Worm (Caenorhabditis elegans) whole organism, early embryonic: Measurements from ENCODE around the gene C08B6.11.

Source experiments
- B0310.2 ChIP-seq: sonication (generic microtip); optimal IDR thresholded peaks from 2 replicates; lab custom pipeline; 2016; ENCODE audit warnings: mild to moderate bottlenecking, missing genetic modification characterization, missing compliant biosample characterization
- F13C5.2 ChIP-seq: sonication (generic microtip); optimal IDR thresholded peaks from 2 replicates; lab custom pipeline; 2017; ENCODE audit warnings: mild to moderate bottlenecking, missing genetic modification characterization, inconsistent platforms, missing compliant biosample characterization
- aly-1 ChIP-seq: sonication (generic microtip); optimal IDR thresholded peaks from 2 replicates; lab custom pipeline; 2016; ENCODE audit warnings: missing genetic modification characterization, missing compliant biosample characterization
- ama-1 ChIP-seq: fragments of 150-350 bp; optimal IDR thresholded peaks from 2 replicates; lab custom pipeline; 2014
- ceh-13 ChIP-seq: fragments of 200-800 bp; sonication (Bioruptor generic); optimal IDR thresholded peaks from 2 replicates; lab custom pipeline; 2018; ENCODE audit warnings: mild to moderate bottlenecking, missing genetic modification characterization, missing compliant biosample characterization
- ceh-36 ChIP-seq: sonication (generic microtip); optimal IDR thresholded peaks from 2 replicates; lab custom pipeline; 2016; ENCODE audit warnings: missing genetic modification characterization, inconsistent platforms, missing compliant biosample characterization
- ets-7 ChIP-seq: sonication (generic microtip); optimal IDR thresholded peaks from 2 replicates; lab custom pipeline; 2016; ENCODE audit warnings: missing genotype, missing genetic modification characterization, missing compliant biosample characterization
- flt-1 ChIP-seq: fragments of 200-800 bp; sonication (Bioruptor generic); IDR thresholded peaks from 2 replicates; pipeline ENCODE4 v1.3.6; 2022; ENCODE audit warnings: missing genetic modification characterization, missing compliant biosample characterization
- hmbx-1 ChIP-seq: sonication (generic microtip); optimal IDR thresholded peaks from 2 replicates; lab custom pipeline; 2016; ENCODE audit warnings: mild to moderate bottlenecking, missing genetic modification characterization, missing compliant biosample characterization
- hmg-4 ChIP-seq: fragments of 200-800 bp; sonication (Bioruptor generic); optimal IDR thresholded peaks from 2 replicates; lab custom pipeline; 2018; ENCODE audit warnings: mild to moderate bottlenecking, missing genetic modification characterization, missing compliant biosample characterization
- hnd-1 ChIP-seq: sonication (generic microtip); optimal IDR thresholded peaks from 2 replicates; lab custom pipeline; 2016; ENCODE audit warnings: missing genetic modification characterization, missing compliant biosample characterization
- pes-1 ChIP-seq: fragments of 200-800 bp; sonication (Bioruptor generic); IDR thresholded peaks from 2 replicates; pipeline ENCODE4 v1.3.6; 2022; ENCODE audit warnings: missing genetic modification reagents, missing genetic modification characterization, missing compliant biosample characterization
- scrt-1 ChIP-seq: fragments of 200-800 bp; sonication (Bioruptor generic); IDR thresholded peaks from 2 replicates; pipeline ENCODE4 v1.3.6; 2022; ENCODE audit warnings: missing genetic modification characterization, missing compliant biosample characterization
- sea-1 ChIP-seq: fragments of 200-800 bp; sonication (Bioruptor generic); conservative IDR thresholded peaks from 2 replicates; pipeline ENCODE4 v1.3.6; 2022; ENCODE audit warnings: missing genetic modification characterization, missing compliant biosample characterization
- tbx-11 ChIP-seq: fragments of 200-800 bp; sonication (Bioruptor generic); IDR thresholded peaks from 2 replicates; pipeline ENCODE4 v1.3.6; 2022; ENCODE audit warnings: missing genetic modification characterization, missing compliant biosample characterization
- tbx-37 ChIP-seq: fragments of 200-800 bp; sonication (Bioruptor generic); conservative IDR thresholded peaks from 2 replicates; pipeline ENCODE4 v1.3.6; 2022; ENCODE audit warnings: missing genetic modification reagents, missing genetic modification characterization, missing compliant biosample characterization
- tra-4 ChIP-seq: sonication (generic microtip); optimal IDR thresholded peaks from 2 replicates; lab custom pipeline; 2017; ENCODE audit warnings: missing genetic modification characterization, missing compliant biosample characterization

Gene C08B6.11

DNA sequence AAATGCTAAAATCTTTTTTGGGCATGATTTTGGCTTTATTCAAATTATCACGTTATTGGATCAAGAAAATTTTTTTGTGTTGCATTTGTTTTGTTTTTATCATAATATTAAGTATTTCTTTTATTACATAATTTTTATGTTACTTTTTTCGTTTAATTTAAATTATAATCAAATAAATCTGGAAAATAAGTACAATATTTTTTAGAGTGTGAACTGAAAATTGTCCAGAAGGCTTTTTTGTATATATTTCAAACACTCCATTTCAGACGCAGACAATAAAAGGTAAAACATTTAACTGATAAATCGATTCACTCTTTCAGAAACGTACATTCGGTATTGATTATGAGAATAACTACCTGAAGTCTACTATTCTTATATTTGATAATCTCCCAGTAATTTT lies at the start of gene C08B6.11:
Gene C08B6.11, plus strand, starts transcription at position 301 of the 400 bp plus-strand sequence.
- TF ChIP-seq hmbx-1 (tag; lab: Kevin White, UChicago) = no peak
- TF ChIP-seq B0310.2 = no peak
- TF ChIP-seq flt-1 = no peak
- TF ChIP-seq aly-1 (tag; lab: Kevin White, UChicago) = no peak
- no peak for TF ChIP-seq ets-7 (tag; lab: Kevin White, UChicago)
- TF ChIP-seq hmg-4 (GFP tag; lab: Kevin White, UChicago) = no peak
- no peak for TF ChIP-seq ceh-36 (tag; lab: Kevin White, UChicago)
- no peak for TF ChIP-seq tbx-11 (GFP tag; lab: Robert Waterston, UW)

DNA sequence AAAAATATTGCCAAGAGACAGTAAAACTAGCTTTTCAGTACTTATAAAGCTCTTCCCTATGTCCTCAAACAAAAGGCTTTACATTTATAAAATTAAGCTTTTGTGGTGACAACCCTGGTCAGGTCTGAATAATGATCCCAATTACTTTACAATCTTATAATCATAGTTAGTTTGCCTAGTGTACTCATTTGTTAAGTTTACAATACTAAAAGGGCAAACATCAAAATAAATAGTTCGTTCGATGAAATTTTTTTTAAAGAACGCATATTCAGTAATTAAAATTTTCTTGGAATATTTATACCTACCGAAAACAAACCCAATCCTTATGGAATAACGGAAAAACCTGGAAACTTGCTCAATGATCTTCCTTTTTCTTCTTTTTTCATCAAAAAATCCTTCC lies 48.7 kb upstream of the C08B6.11 start:
- TF ChIP-seq aly-1 (tag; lab: Kevin White, UChicago) = no peak
- no peak for TF ChIP-seq B0310.2
- TF ChIP-seq hmbx-1 (tag; lab: Kevin White, UChicago) = no peak
- no peak for TF ChIP-seq flt-1
- TF ChIP-seq F13C5.2 (tag; lab: Kevin White, UChicago) = no peak
- no peak for TF ChIP-seq scrt-1 (GFP tag; lab: Robert Waterston, UW)
- TF ChIP-seq sea-1 = no peak
- no peak for TF ChIP-seq pes-1 (GFP tag; lab: Robert Waterston, UW)
- TF ChIP-seq ama-1 = no peak
- TF ChIP-seq tra-4 (tag; lab: Kevin White, UChicago) = no peak
- TF ChIP-seq hnd-1 (tag; lab: Kevin White, UChicago) = no peak
- TF ChIP-seq hmg-4 (GFP tag; lab: Kevin White, UChicago) = no peak

DNA sequence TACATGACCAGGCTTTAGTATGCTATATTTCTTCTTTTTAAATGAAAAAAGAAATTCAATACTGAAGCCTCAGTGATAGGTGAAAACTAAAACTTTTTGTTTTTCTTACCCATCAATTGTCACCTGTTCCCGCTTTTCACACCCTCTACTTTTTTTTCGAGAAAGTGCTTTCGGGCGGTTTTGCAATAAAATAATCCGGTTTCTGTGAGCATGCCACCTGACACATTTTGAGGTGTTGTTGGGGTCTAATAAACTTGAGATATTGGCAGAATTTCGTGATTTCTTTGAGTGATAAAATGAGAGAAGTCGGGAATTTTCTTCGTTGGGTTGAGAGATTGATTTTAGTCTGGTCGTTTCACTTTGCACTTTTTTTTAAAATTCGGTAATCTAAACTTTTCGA lies 47.4 kb upstream of the C08B6.11 start:
- no peak for TF ChIP-seq hmg-4 (GFP tag; lab: Kevin White, UChicago)
- no peak for TF ChIP-seq hnd-1 (tag; lab: Kevin White, UChicago)
- no peak for TF ChIP-seq F13C5.2 (tag; lab: Kevin White, UChicago)
- no peak for TF ChIP-seq ceh-13 (GFP tag; lab: Kevin White, UChicago)
- no peak for TF ChIP-seq tbx-37 (GFP tag; lab: Robert Waterston, UW)
- no peak for TF ChIP-seq aly-1 (tag; lab: Kevin White, UChicago)
- TF ChIP-seq B0310.2 = no peak
- TF ChIP-seq ama-1 = no peak
- no peak for TF ChIP-seq flt-1
- TF ChIP-seq pes-1 (GFP tag; lab: Robert Waterston, UW) = no peak
- TF ChIP-seq tbx-11 (GFP tag; lab: Robert Waterston, UW) = no peak

DNA sequence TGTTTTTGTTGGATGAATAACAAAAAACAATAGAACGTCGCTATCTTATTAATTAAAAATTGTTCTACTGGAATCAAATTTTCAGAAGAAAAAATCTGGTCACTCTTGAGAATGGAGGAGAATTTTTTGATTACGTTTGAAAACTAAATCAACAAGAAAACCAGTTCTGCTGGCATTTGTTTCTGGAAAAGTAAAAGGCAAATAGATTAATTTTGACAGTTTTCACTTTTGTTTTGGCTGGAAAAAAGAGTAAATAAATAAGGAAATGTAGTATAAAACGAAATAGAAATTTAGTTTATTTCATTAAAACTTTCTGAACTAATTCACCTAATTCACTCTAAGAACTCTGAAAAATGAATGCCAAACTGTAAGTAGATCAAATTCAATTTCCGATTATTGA lies 43.2 kb upstream of the C08B6.11 start, which contains the start of gene fipr-13:
Gene fipr-13, plus strand, starts transcription at position 301 of the 400 bp plus-strand sequence.
- TF ChIP-seq flt-1 = no peak

DNA sequence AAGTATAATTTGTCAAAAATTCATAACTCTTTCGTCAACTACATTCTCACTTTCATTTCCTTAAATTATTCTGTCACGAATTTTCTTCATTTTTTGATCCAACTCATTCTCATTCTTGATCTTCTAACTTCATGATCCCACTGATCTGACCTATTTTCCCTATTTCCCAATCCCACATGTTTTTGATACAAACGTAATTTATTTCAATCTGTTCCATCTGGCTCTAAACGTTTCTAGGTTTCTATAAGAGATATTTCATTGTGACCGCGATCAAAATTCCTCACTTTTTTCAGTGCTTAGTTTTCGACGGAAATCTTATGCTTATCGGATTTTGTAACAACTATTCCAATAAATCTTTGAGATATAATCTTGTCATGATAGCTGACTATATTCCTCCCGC lies 41.7 kb upstream of the C08B6.11 start:
- TF ChIP-seq ama-1 (no peak), ceh-36 (tag; lab: Kevin White, UChicago) (no peak), flt-1 (no peak), pes-1 (GFP tag; lab: Robert Waterston, UW) (no peak), aly-1 (tag; lab: Kevin White, UChicago) (no peak), ets-7 (tag; lab: Kevin White, UChicago) (no peak), B0310.2 (no peak), tbx-11 (GFP tag; lab: Robert Waterston, UW) (no peak)

DNA sequence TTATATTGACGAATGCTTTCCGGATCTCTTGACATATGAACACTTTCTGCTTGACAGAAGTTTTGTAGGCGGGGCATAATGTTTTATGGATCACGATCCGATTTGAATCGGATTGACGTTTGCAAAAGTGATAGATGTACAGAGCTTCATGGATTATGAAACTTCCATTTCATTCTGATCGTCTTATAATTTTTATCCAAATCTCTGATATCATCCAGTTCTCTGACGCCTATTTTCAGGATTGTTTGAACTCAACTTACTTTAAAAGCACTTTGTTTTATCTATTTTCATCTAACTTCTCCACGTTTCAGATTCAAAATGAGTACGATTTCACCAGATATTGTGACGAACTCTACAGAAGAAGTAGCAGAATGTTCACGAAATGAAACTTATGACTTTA lies 40.6 kb upstream of the C08B6.11 start, which contains the start of gene npr-39:
Gene npr-39, plus strand, starts transcription at position 301 of the 400 bp plus-strand sequence.
- TF ChIP-seq aly-1 (tag; lab: Kevin White, UChicago) (no peak), ceh-36 (tag; lab: Kevin White, UChicago) (no peak), flt-1 (no peak), scrt-1 (GFP tag; lab: Robert Waterston, UW) (no peak), tbx-37 (GFP tag; lab: Robert Waterston, UW) (no peak), F13C5.2 (tag; lab: Kevin White, UChicago) (no peak), pes-1 (GFP tag; lab: Robert Waterston, UW) (no peak), ama-1 (no peak), tra-4 (tag; lab: Kevin White, UChicago) (no peak), ceh-13 (GFP tag; lab: Kevin White, UChicago) (no peak), hmbx-1 (tag; lab: Kevin White, UChicago) (no peak), hmg-4 (GFP tag; lab: Kevin White, UChicago) (no peak), sea-1 (no peak), tbx-11 (GFP tag; lab: Robert Waterston, UW) (no peak), hnd-1 (tag; lab: Kevin White, UChicago) (no peak), B0310.2 (no peak), ets-7 (tag; lab: Kevin White, UChicago) (no peak)

DNA sequence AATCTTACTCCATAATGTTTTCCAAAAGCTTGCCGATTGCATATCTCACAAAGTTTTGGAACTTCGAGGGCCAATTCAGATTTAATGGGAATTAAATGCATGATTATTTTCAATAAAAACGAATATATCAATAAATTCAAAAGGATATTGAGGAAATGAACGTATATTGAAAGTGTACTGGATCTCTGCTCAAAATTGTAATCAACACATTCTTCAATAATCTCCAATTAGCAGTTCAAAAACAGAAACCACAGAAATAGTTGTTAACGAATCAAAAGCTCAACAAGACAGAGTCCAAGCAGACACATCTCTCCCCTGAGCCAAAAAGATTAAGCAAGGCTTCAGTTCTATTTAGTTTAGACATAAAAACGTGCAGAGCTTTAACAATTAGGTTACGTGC lies 36.9 kb upstream of the C08B6.11 start, which contains the start of gene nhr-192:
Gene nhr-192, minus strand, starts transcription at position 101 of the 400 bp plus-strand sequence.
- TF ChIP-seq ets-7 (tag; lab: Kevin White, UChicago) (no peak), ceh-36 (tag; lab: Kevin White, UChicago) (no peak), F13C5.2 (tag; lab: Kevin White, UChicago) (no peak), scrt-1 (GFP tag; lab: Robert Waterston, UW) (no peak), ceh-13 (GFP tag; lab: Kevin White, UChicago) (no peak), pes-1 (GFP tag; lab: Robert Waterston, UW) (no peak), tbx-11 (GFP tag; lab: Robert Waterston, UW) (no peak), hmbx-1 (tag; lab: Kevin White, UChicago) (no peak), tra-4 (tag; lab: Kevin White, UChicago) (no peak), aly-1 (tag; lab: Kevin White, UChicago) (no peak), hnd-1 (tag; lab: Kevin White, UChicago) (no peak), hmg-4 (GFP tag; lab: Kevin White, UChicago) (no peak), ama-1 (no peak), B0310.2 (no peak), flt-1 (no peak), sea-1 (no peak), tbx-37 (GFP tag; lab: Robert Waterston, UW) (no peak)

DNA sequence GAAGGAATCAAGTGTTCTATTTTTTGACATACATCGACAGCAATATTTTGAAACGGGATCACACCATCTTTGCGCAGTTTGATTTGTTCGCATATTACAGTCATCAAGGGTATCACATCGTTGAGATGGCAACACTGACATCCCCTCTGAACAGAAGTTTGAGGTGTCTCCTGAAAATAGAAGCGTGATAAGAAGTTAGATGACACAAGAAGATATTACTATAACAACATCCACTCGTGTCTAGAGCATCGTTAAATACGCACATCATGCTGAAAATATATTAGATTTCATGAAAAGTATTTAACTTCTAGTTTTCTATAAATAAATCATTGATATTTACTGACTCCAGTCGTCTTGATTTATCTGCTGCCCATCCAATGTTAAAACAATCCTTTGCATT lies 34.7 kb upstream of the C08B6.11 start:
- no peak for TF ChIP-seq tbx-11 (GFP tag; lab: Robert Waterston, UW)
- TF ChIP-seq hnd-1 (tag; lab: Kevin White, UChicago) = no peak
- TF ChIP-seq tra-4 (tag; lab: Kevin White, UChicago) = no peak
- TF ChIP-seq scrt-1 (GFP tag; lab: Robert Waterston, UW) = no peak
- no peak for TF ChIP-seq ama-1
- no peak for TF ChIP-seq hmg-4 (GFP tag; lab: Kevin White, UChicago)
- TF ChIP-seq tbx-37 (GFP tag; lab: Robert Waterston, UW) = no peak
- no peak for TF ChIP-seq aly-1 (tag; lab: Kevin White, UChicago)
- no peak for TF ChIP-seq hmbx-1 (tag; lab: Kevin White, UChicago)
- no peak for TF ChIP-seq ceh-36 (tag; lab: Kevin White, UChicago)
- no peak for TF ChIP-seq F13C5.2 (tag; lab: Kevin White, UChicago)
- TF ChIP-seq flt-1 = no peak
- TF ChIP-seq ceh-13 (GFP tag; lab: Kevin White, UChicago) = no peak
